Fruit fly (Drosophila melanogaster): ENCODE data around the gene PTPMT1.

The PTPMT1 gene

DNA sequence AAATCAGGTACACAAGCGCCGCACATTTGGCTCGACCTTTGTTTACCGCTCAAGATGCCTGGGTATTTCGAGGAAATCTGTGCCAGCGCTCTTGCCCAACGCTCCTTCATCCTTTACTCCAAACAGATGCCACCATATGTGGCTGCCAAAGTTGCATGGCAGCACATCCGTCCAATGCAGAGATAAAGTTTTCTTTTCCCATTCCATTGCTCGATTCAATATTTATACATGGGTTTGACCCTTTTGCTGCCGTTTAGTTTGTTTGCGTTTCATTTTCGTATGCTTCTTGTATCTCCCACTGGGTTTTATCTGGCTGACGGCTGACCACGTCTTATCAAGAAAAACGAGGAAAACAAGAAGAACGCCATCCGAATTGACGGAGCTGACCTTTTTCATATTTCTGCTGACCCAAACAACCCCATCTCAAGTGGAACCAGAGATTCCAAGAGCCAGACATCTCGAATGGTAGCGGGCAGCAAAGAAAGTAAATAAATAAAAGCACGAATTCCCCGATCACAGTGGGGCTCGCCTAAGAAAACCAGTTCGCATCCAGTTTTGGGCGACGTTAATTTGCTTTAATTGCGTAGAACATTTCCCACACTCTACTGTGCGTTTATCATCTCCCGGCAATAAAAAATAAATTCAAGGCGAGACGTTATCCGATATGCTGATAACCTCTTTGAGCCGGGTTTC is 32.5 kb downstream of the PTPMT1 start:
- no peak for TF ChIP-seq Crg-1 (GFP tag; optimal IDR thresholded peaks at IDR 0.05)
- no peak for TF ChIP-seq CG33017 (tag; optimal IDR thresholded peaks at IDR 0.05)
- no peak for TF ChIP-seq CG1620 (GFP tag; optimal IDR thresholded peaks at IDR 0.05)
- TF ChIP-seq CG12768 (GFP tag; optimal IDR thresholded peaks at IDR 0.05), result no peak

DNA sequence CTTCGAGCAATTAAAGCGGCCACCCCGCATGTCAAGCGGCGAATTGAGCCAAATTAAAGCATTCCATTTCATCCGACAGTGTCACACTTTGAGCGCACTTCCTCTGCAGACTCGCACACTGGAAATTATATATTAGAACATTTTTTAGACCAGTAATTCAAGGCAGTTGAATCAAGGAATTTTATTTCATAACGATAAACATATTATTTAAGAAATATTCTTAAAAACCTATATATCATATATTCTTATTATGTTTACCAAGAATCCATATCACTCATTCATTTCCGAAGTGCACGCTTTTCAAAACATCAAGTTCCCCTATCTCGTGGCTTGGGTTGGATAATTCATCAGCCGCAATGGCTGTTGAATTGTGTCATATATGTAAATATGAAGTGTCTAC is 33.4 kb downstream of the PTPMT1 start:
- no peak for TF ChIP-seq CG33017 (tag; optimal IDR thresholded peaks at IDR 0.05)
- TF ChIP-seq kay (GFP tag; ENCODE audit: borderline replicate concordance), result no peak
- TF ChIP-seq CG5204 (GFP tag; optimal IDR thresholded peaks at IDR 0.05), result no peak
- TF ChIP-seq Crg-1 (GFP tag; optimal IDR thresholded peaks at IDR 0.05), result no peak
- no peak for TF ChIP-seq bab1 (GFP tag; optimal IDR thresholded peaks at IDR 0.05)
- no peak for TF ChIP-seq CG12768 (GFP tag; optimal IDR thresholded peaks at IDR 0.05)
- TF ChIP-seq cnc (optimal IDR thresholded peaks at IDR 0.05), result no peak
- no peak for TF ChIP-seq Mnt (GFP tag; optimal IDR thresholded peaks at IDR 0.05)
- no peak for TF ChIP-seq CG14711 (tag; optimal IDR thresholded peaks at IDR 0.05)
- no peak for TF ChIP-seq Hr96 (GFP tag; optimal IDR thresholded peaks at IDR 0.05)
- TF ChIP-seq tj (GFP tag; optimal IDR thresholded peaks at IDR 0.05), result no peak
- TF ChIP-seq CG7101 (tag; optimal IDR thresholded peaks at IDR 0.05), result no peak
- no peak for TF ChIP-seq CG1620 (GFP tag; optimal IDR thresholded peaks at IDR 0.05)

DNA sequence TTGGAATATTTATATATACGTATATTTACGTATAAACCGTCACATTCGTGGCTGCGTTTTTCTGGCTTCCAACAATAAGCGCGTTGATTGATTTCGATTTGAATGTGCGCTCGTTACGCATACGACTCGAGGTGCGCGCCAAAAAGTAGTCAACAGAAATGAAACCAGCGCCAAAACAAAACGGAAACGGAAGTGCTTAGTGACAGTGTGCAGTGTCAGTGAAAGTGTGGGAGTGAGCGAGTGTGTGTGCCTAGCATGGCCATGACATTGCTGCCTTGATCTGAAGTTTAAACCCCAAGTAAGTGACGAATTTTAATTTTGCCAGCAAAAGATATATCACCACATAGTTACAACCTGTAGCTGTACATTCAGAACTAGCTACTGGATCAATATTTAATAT is 45.5 kb downstream of the PTPMT1 start, which contains the start of gene CG34355:
CG34355 (plus strand) TSS at position 192 of the 400 bp plus-strand sequence.
- TF ChIP-seq CG11617 (GFP tag; optimal IDR thresholded peaks at IDR 0.05), result peak; percentile 3
- TF ChIP-seq toe (GFP tag; optimal IDR thresholded peaks at IDR 0.05), result no peak

Measured in whole organism, adult.